Fruit fly (Drosophila melanogaster) whole organism, wandering third instar larva: ENCODE measurements around the gene mTor.

Source experiments
- Myc ChIP-seq: fragments of >200 bp; optimal IDR thresholded peaks from 2 replicates; lab custom pipeline; 2017
- br ChIP-seq: fragments of 200-800 bp; sonication (Bioruptor generic); optimal IDR thresholded peaks from 2 replicates; lab custom pipeline; 2016; ENCODE audit warnings: missing biosample characterization, missing genetic modification characterization

mTor gene

dm6 chr2L:13060037-13060537, 55.8 kb downstream of the mTor start, which contains the start of gene CG9932 (continued):
- peak; percentile 28 for TF ChIP-seq br (GFP tag; lab: Kevin White, UChicago)
- TF ChIP-seq Myc (lab: Kevin White, UChicago), result no peak
- TF ChIP-seq, all 38 proteins: peak for 16
